Worm (Caenorhabditis elegans) whole organism, young adult: ENCODE data around the gene F21D9.4.

Experiments used
- F52B5.7 ChIP-seq: sonication (generic microtip); optimal IDR thresholded peaks from 2 replicates; lab custom pipeline; 2016; ENCODE audit warnings: mild to moderate bottlenecking, missing genetic modification characterization, missing compliant biosample characterization
- Y53G8AR.9 ChIP-seq: fragments of 200-800 bp; sonication (Bioruptor generic); conservative IDR thresholded peaks from 2 replicates; pipeline ENCODE4 v1.3.6; 2022; ENCODE audit warnings: missing genetic modification reagents, missing genetic modification characterization, missing compliant biosample characterization
- aptf-2 ChIP-seq: fragments of 200-800 bp; sonication (Bioruptor generic); conservative IDR thresholded peaks from 2 replicates; pipeline ENCODE4 v1.3.6; 2022; ENCODE audit warnings: missing genetic modification reagents, missing genetic modification characterization, missing compliant biosample characterization
- attf-3 ChIP-seq: fragments of 200-800 bp; sonication (Bioruptor generic); conservative IDR thresholded peaks from 2 replicates; pipeline ENCODE4 v1.3.6; 2022; ENCODE audit warnings: missing genetic modification reagents, missing genetic modification characterization, missing compliant biosample characterization
- ceh-27 ChIP-seq: fragments of 200-800 bp; sonication (Bioruptor generic); optimal IDR thresholded peaks from 2 replicates; lab custom pipeline; 2018; ENCODE audit warnings: mild to moderate bottlenecking, missing genetic modification characterization, moderate library complexity, missing compliant biosample characterization
- dpff-1 ChIP-seq: sonication (generic microtip); optimal IDR thresholded peaks from 2 replicates; lab custom pipeline; 2017; ENCODE audit warnings: mild to moderate bottlenecking, missing genetic modification characterization, missing compliant biosample characterization
- dpl-1 ChIP-seq: fragments of 150-350 bp; optimal IDR thresholded peaks from 2 replicates; lab custom pipeline; 2014; ENCODE audit warnings: missing biosample characterization, missing genetic modification reagents, missing genetic modification characterization
- lin-26 ChIP-seq: fragments of 200-800 bp; sonication (Bioruptor generic); IDR thresholded peaks from 2 replicates; pipeline ENCODE4 v1.3.6; 2022; ENCODE audit warnings: missing genetic modification reagents, missing genetic modification characterization, missing compliant biosample characterization
- lin-35 ChIP-seq, 3 experiments: fragments of 150-350 bp in 2 of 3; sonication (generic microtip) in 1 of 3; optimal IDR thresholded peaks; 2 replicates each; lab custom pipeline; 2014 to 2018; ENCODE audit warnings: missing biosample characterization in 3 of 3, missing genetic modification characterization in 3 of 3, missing genetic modification reagents in 3 of 3
- unc-62 ChIP-seq: fragments of 150-350 bp; optimal IDR thresholded peaks from 2 replicates; lab custom pipeline; 2014; ENCODE audit warnings: missing biosample characterization, missing genetic modification reagents, missing genetic modification characterization
- zim-3 ChIP-seq: sonication (generic microtip); optimal IDR thresholded peaks from 2 replicates; lab custom pipeline; 2017; ENCODE audit warnings: mild to moderate bottlenecking, missing genetic modification characterization, moderate library complexity, missing compliant biosample characterization
- ztf-18 ChIP-seq: sonication (generic microtip); optimal IDR thresholded peaks from 2 replicates; lab custom pipeline; 2016; ENCODE audit warnings: missing genotype, mild to moderate bottlenecking, missing genetic modification characterization, missing compliant biosample characterization

- TF ChIP-seq ceh-27 (GFP tag; lab: Kevin White, UChicago) = no peak
- TF ChIP-seq zim-3 (tag; lab: Kevin White, UChicago) = no peak
- TF ChIP-seq lin-35 (GFP tag; optimal IDR thresholded peaks at IDR 0.05; lab: Kevin White, UChicago) = no peak
- no peak for TF ChIP-seq Y53G8AR.9 (GFP tag; lab: Robert Waterston, UW)
- TF ChIP-seq attf-3 (GFP tag; lab: Robert Waterston, UW) = no peak
- TF ChIP-seq F52B5.7 (tag; lab: Kevin White, UChicago) = no peak
- TF ChIP-seq ztf-18 (tag; lab: Kevin White, UChicago) = no peak
- TF ChIP-seq aptf-2 (GFP tag; lab: Robert Waterston, UW) = no peak
- TF ChIP-seq unc-62 (GFP tag; lab: Kevin White, UChicago) = no peak
- TF ChIP-seq lin-26 (GFP tag; lab: Robert Waterston, UW) = no peak
- TF ChIP-seq dpff-1 (tag; lab: Kevin White, UChicago) = no peak
- TF ChIP-seq dpl-1 (GFP tag; lab: Kevin White, UChicago) = no peak
These were observed at the start of gene F21D9.4 for ce11 chrV:19253520-19253919.
